Fruit fly (Drosophila melanogaster): ENCODE results near the gene CG40006.
"Not testable (repeated sequence)": the region's sequence is repeated elsewhere in the genome, so short reads cannot be mapped to it uniquely, and the experiment has no call there.

CG40006 gene

dm6 chr2L:22756281-22756680, at the start of gene CG40006:
CG40006 (minus strand) TSS chr2L:22756349.
- no peak for TF ChIP-seq Ets98B (GFP tag; IDR thresholded peaks at IDR 0.05)
- TF ChIP-seq CG15710 (tag; optimal IDR thresholded peaks at IDR 0.05), result peak; percentile 4
- TF ChIP-seq Pif1A (GFP tag; optimal IDR thresholded peaks at IDR 0.05), result no peak
- no peak for TF ChIP-seq D1 (tag; optimal IDR thresholded peaks at IDR 0.05)
- TF ChIP-seq CG32121 (GFP tag; IDR thresholded peaks at IDR 0.05), result no peak
- TF ChIP-seq CG8301 (tag; optimal IDR thresholded peaks at IDR 0.05), result no peak

DNA sequence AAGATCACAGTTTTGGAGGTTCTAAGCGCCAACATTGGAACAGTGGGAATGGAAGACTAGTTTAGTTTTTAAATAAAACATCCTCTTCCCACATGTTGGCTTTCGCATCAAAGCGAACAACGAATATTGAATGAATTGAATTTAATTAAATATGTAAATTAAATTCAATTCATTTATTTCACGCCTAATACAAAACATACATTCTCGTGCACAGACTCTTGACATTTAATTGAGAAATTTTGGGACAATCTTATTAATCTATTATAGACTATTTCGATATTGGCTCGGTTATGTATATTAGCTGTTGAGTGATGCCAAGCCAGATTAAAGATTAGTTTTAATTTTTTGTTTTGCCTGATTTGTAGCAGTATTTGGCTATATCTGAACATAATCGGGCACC, 42.1 kb upstream of the CG40006 start, which contains the start of gene CG40439:
Gene CG40439, minus strand, starts transcription at position 8 of the 400 bp plus-strand sequence.
- not testable (repeated sequence) for TF ChIP-seq Pif1B (GFP tag; optimal IDR thresholded peaks at IDR 0.05); CG13204 (GFP tag; optimal IDR thresholded peaks at IDR 0.05); CG12605 (GFP tag; IDR thresholded peaks at IDR 0.05)

- TF ChIP-seq CG13204 (GFP tag; optimal IDR thresholded peaks at IDR 0.05) (no peak), EcR (GFP tag; optimal IDR thresholded peaks at IDR 0.05) (no peak), CG8301 (tag; optimal IDR thresholded peaks at IDR 0.05) (no peak), CG4496 (GFP tag; IDR thresholded peaks at IDR 0.05) (no peak), CG34367 (tag; optimal IDR thresholded peaks at IDR 0.05) (no peak), CG9948 (tag; optimal IDR thresholded peaks at IDR 0.05) (no peak), Ets98B (GFP tag; IDR thresholded peaks at IDR 0.05) (no peak), gl (tag; optimal IDR thresholded peaks at IDR 0.05) (no peak), CG32121 (GFP tag; IDR thresholded peaks at IDR 0.05) (no peak)
Measured at dm6 chr2L:22758159-22758558, 2.0 kb upstream of the CG40006 start.

- no peak for TF ChIP-seq rn (GFP tag; IDR thresholded peaks at IDR 0.05)
- no peak for TF ChIP-seq CG9948 (tag; optimal IDR thresholded peaks at IDR 0.05)
- no peak for TF ChIP-seq CG8159 (tag; optimal IDR thresholded peaks at IDR 0.05)
- TF ChIP-seq fd96Ca (GFP tag; IDR thresholded peaks at IDR 0.05), result no peak
- TF ChIP-seq CG8301 (tag; optimal IDR thresholded peaks at IDR 0.05), result no peak
- no peak for TF ChIP-seq CG15710 (tag; optimal IDR thresholded peaks at IDR 0.05)
Measured at dm6 chr2L:22736999-22737398, 19.1 kb downstream of the CG40006 start.

dm6 chr2L:22578920-22579548, 177.1 kb downstream of the CG40006 start, which contains the start of gene Slmap:
Slmap (plus strand) TSS chr2L:22579072.
- TF ChIP-seq CG15710 (tag; optimal IDR thresholded peaks at IDR 0.05) (no peak), CG8159 (tag; optimal IDR thresholded peaks at IDR 0.05) (peak; percentile 19)

- TF ChIP-seq CG8301 (tag; optimal IDR thresholded peaks at IDR 0.05) (no peak), Pif1A (GFP tag; optimal IDR thresholded peaks at IDR 0.05) (no peak), rn (GFP tag; IDR thresholded peaks at IDR 0.05) (no peak), D1 (tag; optimal IDR thresholded peaks at IDR 0.05) (no peak), CG9948 (tag; optimal IDR thresholded peaks at IDR 0.05) (no peak), CG13204 (GFP tag; optimal IDR thresholded peaks at IDR 0.05) (no peak), Snoo (tag; optimal IDR thresholded peaks at IDR 0.05) (no peak), CG17806 (tag; optimal IDR thresholded peaks at IDR 0.05) (no peak), CG12605 (GFP tag; IDR thresholded peaks at IDR 0.05) (no peak), CG8159 (tag; optimal IDR thresholded peaks at IDR 0.05) (no peak), Ets98B (GFP tag; IDR thresholded peaks at IDR 0.05) (no peak), fd96Ca (GFP tag; IDR thresholded peaks at IDR 0.05) (no peak), Pif1B (GFP tag; optimal IDR thresholded peaks at IDR 0.05) (no peak), CG15710 (tag; optimal IDR thresholded peaks at IDR 0.05) (no peak), CG4496 (GFP tag; IDR thresholded peaks at IDR 0.05) (no peak)
Measured at dm6 chr2L:22577875-22578274, 178.3 kb downstream of the CG40006 start.

DNA sequence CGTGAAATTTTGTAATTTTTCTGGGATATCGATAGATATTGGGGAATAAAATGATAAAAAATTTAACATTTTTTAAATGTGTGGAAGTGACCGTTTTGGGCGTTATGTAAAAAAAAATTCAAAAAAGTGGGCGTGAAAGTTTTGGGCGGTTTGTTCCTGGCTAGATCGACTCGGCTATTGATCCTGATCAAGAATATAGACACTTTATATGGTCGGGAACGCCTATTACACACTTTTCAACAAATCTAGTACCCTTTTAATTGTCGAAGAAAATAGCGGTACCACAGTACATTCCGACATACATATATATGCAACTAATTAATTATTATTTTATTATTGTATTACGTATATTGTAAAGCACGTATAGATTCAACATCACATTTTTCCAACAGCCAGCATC, 180.8 kb downstream of the CG40006 start:
- TF ChIP-seq CG8159 (tag; optimal IDR thresholded peaks at IDR 0.05), result no peak

dm6 chr2L:22574314-22574713, 181.8 kb downstream of the CG40006 start:
- no peak for TF ChIP-seq CG15710 (tag; optimal IDR thresholded peaks at IDR 0.05)
- TF ChIP-seq CG4496 (GFP tag; IDR thresholded peaks at IDR 0.05), result no peak
- TF ChIP-seq Pif1A (GFP tag; optimal IDR thresholded peaks at IDR 0.05), result no peak
- TF ChIP-seq CG9948 (tag; optimal IDR thresholded peaks at IDR 0.05), result no peak
- no peak for TF ChIP-seq CG34367 (tag; optimal IDR thresholded peaks at IDR 0.05)
- no peak for TF ChIP-seq CG8301 (tag; optimal IDR thresholded peaks at IDR 0.05)
- no peak for TF ChIP-seq CG12605 (GFP tag; IDR thresholded peaks at IDR 0.05)
- no peak for TF ChIP-seq EcR (GFP tag; optimal IDR thresholded peaks at IDR 0.05)
- TF ChIP-seq CG14655 (GFP tag; optimal IDR thresholded peaks at IDR 0.05), result no peak
